Fruit fly (Drosophila melanogaster): ENCODE measurements around the gene Mf.

Mf gene

DNA sequence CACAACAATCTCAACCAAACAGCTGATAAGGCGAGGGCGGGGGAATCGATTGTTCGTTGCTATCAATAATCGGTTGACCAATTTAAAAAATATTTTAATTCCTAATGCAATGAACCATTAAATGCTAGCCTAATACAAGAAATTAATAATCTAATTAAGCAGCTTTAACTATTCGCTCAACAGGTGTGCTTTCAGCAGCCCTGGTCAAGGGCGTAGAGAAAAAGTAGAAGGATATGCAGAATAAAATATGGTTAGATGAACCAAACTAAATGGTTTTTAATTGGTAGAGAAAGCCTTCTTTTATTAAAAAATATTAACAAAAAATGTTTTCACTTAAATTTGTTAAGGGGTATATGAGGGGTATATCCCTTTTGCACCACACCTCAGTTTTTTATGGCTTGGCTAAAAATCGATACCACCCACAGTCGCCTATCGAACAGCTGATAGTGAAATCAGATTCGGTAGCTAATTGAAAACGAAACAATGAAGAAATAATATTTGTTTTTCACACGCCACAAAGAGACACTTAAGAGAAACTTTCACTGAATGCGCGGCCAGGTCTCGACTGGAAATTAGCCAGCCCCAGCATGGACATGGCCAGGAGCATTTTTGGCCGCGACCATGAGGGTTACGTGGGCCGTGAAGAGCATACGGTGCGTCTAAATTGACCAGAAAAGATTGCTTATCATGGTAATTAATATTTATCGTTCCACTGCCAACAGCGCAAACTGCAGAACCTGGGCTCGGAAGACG lies 37.7 kb upstream of the Mf start, which contains the start of the genes SIDL and CG12241 (continued):
- TF ChIP-seq Ets96B (tag; optimal IDR thresholded peaks at IDR 0.05) = peak; percentile 94
- peak; percentile 68 for TF ChIP-seq fd85E (GFP tag; optimal IDR thresholded peaks at IDR 0.05)
- TF ChIP-seq CG15336 (GFP tag; IDR thresholded peaks at IDR 0.05) = peak; percentile 41; the same call in 1 of the 2 replicates
- no peak for TF ChIP-seq CG8319 (GFP tag; optimal IDR thresholded peaks at IDR 0.05)
- TF ChIP-seq CG11294 (GFP tag; IDR thresholded peaks at IDR 0.05) = peak; percentile 97
- peak; percentile 69 for TF ChIP-seq CG31627 (GFP tag; optimal IDR thresholded peaks at IDR 0.05)
- TF ChIP-seq Eip78C (GFP tag) = peak; percentile 99
- peak; percentile 85 for TF ChIP-seq Blimp-1 (GFP tag; optimal IDR thresholded peaks at IDR 0.05)
- TF ChIP-seq CG7368 (GFP tag; optimal IDR thresholded peaks at IDR 0.05) = peak; percentile 86
- TF ChIP-seq achi (GFP tag; optimal IDR thresholded peaks at IDR 0.05) = no peak
- TF ChIP-seq CG10631 (GFP tag; optimal IDR thresholded peaks at IDR 0.05) = peak; percentile 89

DNA sequence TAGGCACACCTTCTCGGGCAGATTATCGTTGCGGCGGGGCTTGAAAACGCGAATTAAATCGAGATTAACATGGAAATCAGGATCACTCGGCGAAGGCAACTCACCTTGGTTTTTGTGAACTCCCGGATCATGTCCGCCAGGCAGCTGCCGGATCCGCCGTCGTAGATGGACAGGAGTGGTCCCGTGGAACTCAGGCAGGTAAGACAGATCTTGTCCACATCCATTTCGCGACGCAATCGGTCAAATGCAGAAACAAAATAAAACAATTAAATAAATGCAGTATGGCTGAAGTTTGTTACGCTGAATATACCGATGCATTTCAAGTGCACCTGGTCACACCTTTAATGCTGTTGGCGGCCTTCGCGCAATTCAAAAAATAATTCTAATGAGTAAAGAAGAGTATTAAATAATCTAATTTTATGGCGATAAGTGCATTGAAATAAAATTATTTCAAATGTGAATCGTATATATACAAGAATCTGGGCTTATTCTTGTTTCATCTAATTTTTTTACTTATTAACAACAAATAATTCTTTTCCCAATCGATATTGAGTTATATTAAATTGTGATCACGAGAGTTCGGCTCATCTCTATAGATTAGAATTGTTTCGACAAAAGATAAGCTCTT lies 32.2 kb upstream of the Mf start, which contains the start of the genes CG6654 and CG4210:
CG6654 (minus strand) TSS at position 297 of the 628 bp plus-strand sequence.
CG4210 (plus strand) TSS at position 613 of the 628 bp plus-strand sequence.
- TF ChIP-seq CG3032 (tag; optimal IDR thresholded peaks at IDR 0.05) (peak; percentile 4), CG31627 (GFP tag; optimal IDR thresholded peaks at IDR 0.05) (peak; percentile 8), CG9139 (GFP tag; optimal IDR thresholded peaks at IDR 0.05) (no peak), CG1621 (tag; optimal IDR thresholded peaks at IDR 0.05) (no peak), cyc (GFP tag; optimal IDR thresholded peaks at IDR 0.05) (peak; percentile 30), esn (GFP tag; optimal IDR thresholded peaks at IDR 0.05) (peak; percentile 35), Sox14 (GFP tag; optimal IDR thresholded peaks at IDR 0.05) (peak; percentile 33), achi (GFP tag; optimal IDR thresholded peaks at IDR 0.05) (no peak)

DNA sequence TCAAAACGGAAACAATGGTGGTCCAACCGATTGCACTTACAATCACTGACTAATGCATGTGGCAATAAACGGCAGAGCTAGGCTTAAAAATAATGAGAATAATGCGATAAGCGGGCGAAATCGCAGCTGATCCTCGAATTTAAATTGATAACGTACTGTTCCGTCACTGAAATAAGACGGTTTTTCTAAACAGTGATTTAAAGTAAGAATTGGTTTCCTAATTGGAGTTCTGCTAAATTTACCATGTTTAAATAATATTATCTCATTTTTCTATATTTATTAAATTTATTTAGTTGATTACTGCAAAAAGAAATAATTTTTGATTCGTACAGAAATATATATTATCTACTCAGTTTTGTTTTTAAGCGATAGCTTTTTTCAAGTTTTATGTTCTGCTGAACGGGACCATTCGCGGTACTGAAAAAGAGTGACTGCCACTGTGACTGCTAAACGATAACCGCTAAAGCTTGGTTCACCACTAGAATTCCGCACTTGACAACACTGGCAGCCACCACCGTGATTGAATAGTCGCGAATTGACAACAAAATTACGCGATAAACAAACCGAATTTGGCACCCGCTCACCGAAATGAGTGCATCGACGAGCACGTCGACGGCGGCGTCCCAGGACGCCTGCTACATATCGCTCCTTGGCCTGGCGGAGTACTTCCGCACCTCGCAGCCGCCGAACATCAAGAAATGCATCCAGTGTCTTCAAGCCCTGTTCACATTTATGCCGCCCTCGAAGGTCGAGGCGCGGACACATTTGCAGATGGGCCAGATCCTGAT lies 27.6 kb upstream of the Mf start, which contains the start of the genes Spn88Eb and Mau2:
Spn88Eb (minus strand) TSS at position 51 of the 788 bp plus-strand sequence.
Mau2 (plus strand) TSS at position 493 of the 788 bp plus-strand sequence.
- TF ChIP-seq achi (GFP tag; optimal IDR thresholded peaks at IDR 0.05) (no peak), eg (GFP tag; IDR thresholded peaks at IDR 0.05) (peak; percentile 70), esn (GFP tag; optimal IDR thresholded peaks at IDR 0.05) (peak; percentile 52), Eip78C (GFP tag) (no peak), CG4318 (GFP tag; optimal IDR thresholded peaks at IDR 0.05) (no peak), Hr4 (GFP tag; optimal IDR thresholded peaks at IDR 0.05) (no peak), Eip93F (GFP tag; optimal IDR thresholded peaks at IDR 0.05) (peak; percentile 33), lz (GFP tag; optimal IDR thresholded peaks at IDR 0.05) (peak; percentile 58), CG8632 (GFP tag; optimal IDR thresholded peaks at IDR 0.05) (no peak), Blimp-1 (GFP tag; optimal IDR thresholded peaks at IDR 0.05) (no peak), CG1621 (tag; optimal IDR thresholded peaks at IDR 0.05) (no peak), cyc (GFP tag; optimal IDR thresholded peaks at IDR 0.05) (peak; percentile 52), CG31627 (GFP tag; optimal IDR thresholded peaks at IDR 0.05) (peak; percentile 63), CG11902 (GFP tag; optimal IDR thresholded peaks at IDR 0.05) (no peak), vri (GFP tag; optimal IDR thresholded peaks at IDR 0.05) (no peak), spab (GFP tag; optimal IDR thresholded peaks at IDR 0.05) (no peak), CG6792 (GFP tag; optimal IDR thresholded peaks at IDR 0.05) (peak; percentile 8), net (GFP tag; optimal IDR thresholded peaks at IDR 0.05) (no peak), Sox14 (GFP tag; optimal IDR thresholded peaks at IDR 0.05) (peak; percentile 49), CG11762 (GFP tag; optimal IDR thresholded peaks at IDR 0.05; ENCODE audit: insufficient read depth) (no peak), ss (GFP tag; optimal IDR thresholded peaks at IDR 0.05) (no peak), CG11294 (GFP tag; IDR thresholded peaks at IDR 0.05) (peak; percentile 43; the same call in 1 of the 2 replicates), Sox102F (GFP tag; optimal IDR thresholded peaks at IDR 0.05) (no peak), fd85E (GFP tag; optimal IDR thresholded peaks at IDR 0.05) (no peak), CG10631 (GFP tag; optimal IDR thresholded peaks at IDR 0.05) (no peak), Gug (GFP tag; IDR thresholded peaks at IDR 0.05) (peak; percentile 60), CG6163 (GFP tag; IDR thresholded peaks at IDR 0.05) (peak; percentile 18; the same call in 1 of the 3 replicates), CG3032 (tag; optimal IDR thresholded peaks at IDR 0.05) (peak; percentile 62)
